Fruit fly (Drosophila melanogaster): ENCODE data around the gene CG33648.
A peak's percentile ranks its signal among the peaks of the same experiment; 100 is the strongest.

The CG33648 gene

DNA sequence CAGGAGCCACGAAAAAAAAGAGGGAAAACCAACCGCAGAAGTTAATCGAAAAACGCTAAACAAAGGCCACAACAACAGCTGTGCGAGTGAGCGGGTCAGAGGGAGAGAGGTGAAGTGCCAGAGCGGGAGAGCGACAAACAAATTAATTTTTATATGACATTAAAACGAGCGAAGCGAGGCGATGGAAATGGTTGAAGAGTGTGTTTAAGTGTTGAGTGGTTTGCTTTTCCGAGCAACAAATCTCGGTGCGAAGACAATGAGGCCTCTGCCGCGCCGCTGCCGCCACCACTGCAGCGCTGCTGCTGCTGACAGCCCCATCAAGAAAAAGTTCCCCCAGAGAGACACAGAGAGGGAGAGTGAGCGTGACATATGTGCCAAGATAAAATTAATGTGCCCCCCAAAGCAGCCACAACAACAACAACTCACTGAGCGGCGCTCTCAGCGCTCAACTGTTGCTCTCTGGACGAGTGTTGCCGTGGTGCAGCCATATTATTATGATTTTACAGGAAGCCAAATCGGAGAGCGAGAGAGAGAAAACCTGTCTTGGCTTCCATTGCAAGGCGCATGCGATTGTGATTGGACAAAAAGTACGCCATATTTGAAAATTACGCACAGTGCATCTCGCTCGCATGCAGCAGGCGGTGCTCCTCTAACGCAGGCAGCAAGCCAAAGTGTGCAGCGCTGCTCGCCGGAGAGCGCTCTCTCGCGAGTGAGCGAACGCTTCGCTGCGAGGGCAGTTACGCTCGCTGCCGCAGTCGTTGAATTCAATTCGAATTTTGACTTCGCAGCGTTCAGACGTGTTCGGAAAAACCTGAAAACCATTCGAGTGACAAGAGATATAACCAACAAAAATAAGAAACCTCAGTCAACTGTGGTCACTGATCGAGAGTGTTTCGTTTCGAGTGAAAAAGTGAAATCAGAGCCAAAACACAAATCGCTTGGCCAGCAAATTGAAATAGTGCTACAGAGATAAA is 33.7 kb upstream of the CG33648 start, which contains the start of gene noc (continued):
- peak; percentile 71 for TF ChIP-seq CG15601 (tag; optimal IDR thresholded peaks at IDR 0.05)
- peak; percentile 95 for TF ChIP-seq Nf-YA (GFP tag; IDR thresholded peaks at IDR 0.05)
- TF ChIP-seq Adf1 (GFP tag; IDR thresholded peaks at IDR 0.05): peak; percentile 95
- peak; percentile 52; the same call in 1 of the 3 replicates for TF ChIP-seq CG34422 (GFP tag; IDR thresholded peaks at IDR 0.05)
- no peak for TF ChIP-seq CG10462 (GFP tag; optimal IDR thresholded peaks at IDR 0.05)
- peak; percentile 9 for TF ChIP-seq jumu (GFP tag; optimal IDR thresholded peaks at IDR 0.05)
- TF ChIP-seq ind (GFP tag; optimal IDR thresholded peaks at IDR 0.05): no peak
- no peak for TF ChIP-seq tx (GFP tag; optimal IDR thresholded peaks at IDR 0.05)
- peak; percentile 30 for TF ChIP-seq CG15269 (tag; optimal IDR thresholded peaks at IDR 0.05)
- peak; percentile 75; the same call in 2 of the 3 replicates for TF ChIP-seq gce (GFP tag; IDR thresholded peaks at IDR 0.05)
- TF ChIP-seq zf30C (GFP tag; optimal IDR thresholded peaks at IDR 0.05): peak; percentile 24
- no peak for TF ChIP-seq Drgx (GFP tag; IDR thresholded peaks at IDR 0.05)
- TF ChIP-seq CG9817 (tag; optimal IDR thresholded peaks at IDR 0.05): no peak
- TF ChIP-seq oc (tag; optimal IDR thresholded peaks at IDR 0.05): peak; percentile 10
- TF ChIP-seq disco-r (GFP tag; optimal IDR thresholded peaks at IDR 0.05): peak; percentile 7
- peak; percentile 4 for TF ChIP-seq jing (GFP tag; optimal IDR thresholded peaks at IDR 0.05)
- TF ChIP-seq esg (GFP tag; conservative IDR thresholded peaks at IDR 0.05): no peak
- TF ChIP-seq gfzf (GFP tag; optimal IDR thresholded peaks at IDR 0.05): no peak
- peak; percentile 39 for TF ChIP-seq CG8924 (tag; optimal IDR thresholded peaks at IDR 0.05)
- TF ChIP-seq tll (GFP tag; optimal IDR thresholded peaks at IDR 0.05): peak in 1 of 2 experiments; percentile 91
- TF ChIP-seq chm (GFP tag; IDR thresholded peaks at IDR 0.05): peak; percentile 97
- TF ChIP-seq CG11723 (GFP tag; optimal IDR thresholded peaks at IDR 0.05): peak; percentile 37
- TF ChIP-seq CG7745 (tag; optimal IDR thresholded peaks at IDR 0.05): peak; percentile 60
- peak; percentile 21 for TF ChIP-seq corto (GFP tag; optimal IDR thresholded peaks at IDR 0.05)
- TF ChIP-seq CG10209 (GFP tag; optimal IDR thresholded peaks at IDR 0.05): peak; percentile 19
- peak in 1 of 2 experiments; percentile 8 for TF ChIP-seq dpn (GFP tag; optimal IDR thresholded peaks at IDR 0.05)
- TF ChIP-seq so (GFP tag; IDR thresholded peaks at IDR 0.05): peak; percentile 59; the same call in 2 of the 3 replicates
- peak; percentile 55; the same call in 1 of the 3 replicates for TF ChIP-seq sr (GFP tag; IDR thresholded peaks at IDR 0.05)
- TF ChIP-seq CG12391 (tag; optimal IDR thresholded peaks at IDR 0.05): peak; percentile 32
- TF ChIP-seq Nf-YB (GFP tag; optimal IDR thresholded peaks at IDR 0.05): peak; percentile 99
- no peak for TF ChIP-seq schlank (tag; optimal IDR thresholded peaks at IDR 0.05)
- TF ChIP-seq zen (tag; optimal IDR thresholded peaks at IDR 0.05): peak; percentile 5
- no peak for TF ChIP-seq emc (GFP tag; optimal IDR thresholded peaks at IDR 0.05)
- TF ChIP-seq sens (GFP tag): peak; percentile 90
- TF ChIP-seq CG8388 (GFP tag; optimal IDR thresholded peaks at IDR 0.05): peak; percentile 30
- 0 out of 2 replicates have a peak, but pooled peaks have one; percentile 13 for TF ChIP-seq Xrp1 (GFP tag; IDR thresholded peaks at IDR 0.05)
- TF ChIP-seq exex (tag; optimal IDR thresholded peaks at IDR 0.05): peak; percentile 37
- TF ChIP-seq CG2199 (GFP tag; IDR thresholded peaks at IDR 0.05): peak; percentile 85; the same call in 2 of the 3 replicates
- no peak for TF ChIP-seq wor (GFP tag; IDR thresholded peaks at IDR 0.05)
- peak; percentile 52 for TF ChIP-seq cg (GFP tag; optimal IDR thresholded peaks at IDR 0.05)
- TF ChIP-seq ssp (GFP tag; IDR thresholded peaks at IDR 0.05): no peak
- TF ChIP-seq CG2120 (GFP tag; optimal IDR thresholded peaks at IDR 0.05): no peak
- TF ChIP-seq CG16863 (GFP tag; optimal IDR thresholded peaks at IDR 0.05): peak; percentile 19
- peak; percentile 58 for TF ChIP-seq bbx (GFP tag; IDR thresholded peaks at IDR 0.05; ENCODE audit: partially characterized antibody)
- TF ChIP-seq yki (optimal IDR thresholded peaks at IDR 0.05): peak; percentile 98
- peak; percentile 73 for TF ChIP-seq Tbp (GFP tag; optimal IDR thresholded peaks at IDR 0.05)
- TF ChIP-seq lola (GFP tag; optimal IDR thresholded peaks at IDR 0.05): no peak
- peak; percentile 66 for TF ChIP-seq sqz (GFP tag; optimal IDR thresholded peaks at IDR 0.05)

Data from whole organism, embryonic.